Worm (Caenorhabditis elegans) whole organism, midembryonic: ENCODE measurements around the gene col-119.

Experiments
- cog-1 ChIP-seq: sonication (generic microtip); optimal IDR thresholded peaks from 2 replicates; lab custom pipeline; 2016; ENCODE audit warnings: missing genetic modification characterization, missing compliant biosample characterization
- flt-1 ChIP-seq: fragments of 200-800 bp; sonication (Bioruptor generic); IDR thresholded peaks from 2 replicates; pipeline ENCODE4 v1.3.6; 2022; ENCODE audit warnings: missing genetic modification characterization, missing compliant biosample characterization
- klf-2 ChIP-seq: fragments of 200-800 bp; sonication (Bioruptor generic); conservative IDR thresholded peaks from 2 replicates; pipeline ENCODE4 v1.3.6; 2022; ENCODE audit warnings: missing genetic modification reagents, missing genetic modification characterization, missing compliant biosample characterization

- TF ChIP-seq flt-1 (no peak), klf-2 (GFP tag; lab: Robert Waterston, UW) (no peak), cog-1 (tag; lab: Kevin White, UChicago) (no peak)
These were observed 458 bp downstream of the col-119 start for ce11 chrIV:8979062-8979612.
